Worm (Caenorhabditis elegans): Measurements from ENCODE around the gene F37C4.4.

F37C4.4 gene

DNA sequence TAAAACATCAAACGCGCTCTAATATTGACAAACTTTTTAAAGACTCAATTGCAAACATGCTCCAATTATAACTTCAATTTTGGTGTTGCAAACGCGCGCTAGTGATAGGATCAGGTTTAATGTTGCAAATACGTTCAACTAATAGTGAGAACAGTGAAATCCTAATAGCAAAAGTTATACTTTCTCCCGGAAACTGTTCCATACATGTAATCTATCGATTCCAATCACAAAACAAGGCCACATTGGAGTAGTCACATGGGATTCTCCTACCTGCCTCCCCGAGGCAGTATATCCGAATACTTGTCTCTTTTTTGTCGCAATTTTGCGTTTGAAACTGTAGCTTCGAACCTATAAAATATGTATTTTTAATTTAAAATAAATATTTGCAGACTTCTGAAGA, 2.8 kb downstream of the F37C4.4 start:
- TF ChIP-seq nhr-20 (tag; optimal IDR thresholded peaks at IDR 0.05): no peak
- TF ChIP-seq nhr-85 (tag): peak; percentile 46
- no peak for TF ChIP-seq hpl-2 (GFP tag; optimal IDR thresholded peaks at IDR 0.05)
- TF ChIP-seq nhr-28 (tag; optimal IDR thresholded peaks at IDR 0.05): no peak
- peak; percentile 93 for TF ChIP-seq blmp-1 (tag; optimal IDR thresholded peaks at IDR 0.05)
- no peak for TF ChIP-seq nhr-11 (tag; optimal IDR thresholded peaks at IDR 0.05)

DNA sequence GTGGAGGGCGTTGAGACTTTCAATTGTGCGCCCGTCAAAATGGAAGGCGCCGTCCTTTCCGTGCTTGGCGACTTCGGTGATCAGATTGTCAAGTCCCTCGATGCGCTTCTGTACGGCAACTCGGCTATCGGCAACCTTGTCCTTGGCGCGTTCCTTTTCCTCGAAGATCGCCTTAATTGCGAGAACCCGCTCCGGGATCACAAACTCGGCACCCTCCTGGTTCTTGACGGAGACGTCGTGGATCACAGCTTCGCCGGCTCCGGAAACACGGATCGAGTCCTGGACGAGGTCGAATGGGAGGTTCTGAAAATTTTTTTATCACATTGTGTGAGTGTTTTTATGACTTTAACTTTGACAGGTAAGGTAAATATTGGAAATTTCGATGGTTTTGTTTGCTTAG, 6.1 kb downstream of the F37C4.4 start:
- TF ChIP-seq ama-1 (optimal IDR thresholded peaks at IDR 0.05) (no peak), mab-9 (GFP tag; IDR thresholded peaks at IDR 0.05) (no peak), lir-3 (tag; optimal IDR thresholded peaks at IDR 0.05; ENCODE audit: poor library complexity) (no peak), efl-1 (optimal IDR thresholded peaks at IDR 0.05) (no peak), efl-1 (GFP tag; optimal IDR thresholded peaks at IDR 0.05 in 1 of 2) (no peak), pax-3 (tag; optimal IDR thresholded peaks at IDR 0.05) (no peak), sox-4 (tag; optimal IDR thresholded peaks at IDR 0.05) (no peak), jun-1 (tag; optimal IDR thresholded peaks at IDR 0.05) (no peak), mef-2 (tag; optimal IDR thresholded peaks at IDR 0.05) (no peak), fkh-8 (tag; optimal IDR thresholded peaks at IDR 0.05) (no peak), unc-62 (GFP tag; optimal IDR thresholded peaks at IDR 0.05) (no peak), nhr-90 (tag; optimal IDR thresholded peaks at IDR 0.05; ENCODE audit: poor library complexity) (no peak), Y116A8C.19 (tag; optimal IDR thresholded peaks at IDR 0.05; ENCODE audit: borderline replicate concordance) (no peak), nhr-71 (tag; optimal IDR thresholded peaks at IDR 0.05) (no peak), sptf-1 (tag; optimal IDR thresholded peaks at IDR 0.05) (no peak), egl-13 (tag; optimal IDR thresholded peaks at IDR 0.05) (no peak), mep-1 (tag; optimal IDR thresholded peaks at IDR 0.05) (no peak)

DNA sequence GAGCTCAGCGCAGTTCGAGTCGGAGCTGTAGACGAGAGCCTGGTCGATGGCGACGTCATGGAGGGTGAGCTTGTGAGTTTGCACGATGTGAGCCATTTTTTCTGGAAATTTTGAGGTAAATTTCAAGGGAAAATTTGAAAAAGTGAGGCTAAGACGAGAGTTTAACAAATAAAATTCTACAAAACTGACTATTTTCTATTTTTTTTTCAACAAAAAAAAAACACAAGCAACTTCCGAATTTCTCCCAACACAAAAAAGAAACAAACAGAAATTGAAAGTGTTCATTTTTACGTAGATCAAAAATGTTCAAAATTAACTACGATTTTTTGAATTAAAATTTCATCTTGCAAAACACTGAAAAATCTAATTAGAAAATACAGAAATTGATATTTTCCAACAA, 6.6 kb downstream of the F37C4.4 start, which contains the start of gene F37C4.5:
F37C4.5 (minus strand) TSS at position 101 of the 400 bp plus-strand sequence.
- TF ChIP-seq C34B4.2 (tag; optimal IDR thresholded peaks at IDR 0.05) (no peak), hpl-2 (GFP tag; optimal IDR thresholded peaks at IDR 0.05) (no peak), unc-130 (tag; optimal IDR thresholded peaks at IDR 0.05) (no peak), nhr-77 (tag; optimal IDR thresholded peaks at IDR 0.05) (no peak), mep-1 (tag; optimal IDR thresholded peaks at IDR 0.05) (no peak), xbp-1 (tag; optimal IDR thresholded peaks at IDR 0.05) (no peak), nhr-76 (tag; optimal IDR thresholded peaks at IDR 0.05) (no peak), mef-2 (tag; optimal IDR thresholded peaks at IDR 0.05) (no peak), unc-86 (tag; optimal IDR thresholded peaks at IDR 0.05) (no peak), nhr-12 (tag; optimal IDR thresholded peaks at IDR 0.05) (no peak)

DNA sequence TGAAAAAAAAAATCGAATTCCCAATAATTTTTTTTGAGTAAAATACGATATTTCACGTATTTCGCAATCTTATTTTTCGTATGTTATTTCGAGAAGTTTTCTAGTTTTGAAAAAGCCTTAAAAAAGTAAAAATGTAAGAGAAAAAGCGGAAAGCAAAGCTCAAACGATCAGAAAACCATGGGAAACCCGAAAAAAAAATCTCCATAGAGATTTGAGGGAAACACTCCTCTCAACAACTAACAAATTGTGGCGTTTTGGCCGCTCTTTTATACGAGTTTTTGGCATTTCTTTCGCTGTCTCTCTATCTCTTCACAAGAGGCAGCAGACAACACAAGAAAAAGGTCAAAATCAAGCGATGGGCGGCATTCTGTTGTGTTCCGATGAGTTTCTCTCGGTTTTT, 7.3 kb downstream of the F37C4.4 start:
- TF ChIP-seq rnt-1 (tag; optimal IDR thresholded peaks at IDR 0.05): peak; percentile 14
- peak; percentile 8 for TF ChIP-seq nhr-90 (tag; optimal IDR thresholded peaks at IDR 0.05; ENCODE audit: poor library complexity)
- TF ChIP-seq nhr-71 (tag; optimal IDR thresholded peaks at IDR 0.05): peak; percentile 50
- peak; percentile 31 for TF ChIP-seq blmp-1 (tag; optimal IDR thresholded peaks at IDR 0.05)
- TF ChIP-seq nhr-85 (tag): peak; percentile 56
- peak; percentile 8 for TF ChIP-seq zip-4 (GFP tag; optimal IDR thresholded peaks at IDR 0.05)
- TF ChIP-seq nhr-12 (tag; optimal IDR thresholded peaks at IDR 0.05): no peak
- TF ChIP-seq ama-1 (optimal IDR thresholded peaks at IDR 0.05): peak; percentile 68
- peak; percentile 17 to 41 for TF ChIP-seq lin-35 (GFP tag; optimal IDR thresholded peaks at IDR 0.05)
- TF ChIP-seq elt-3 (tag; optimal IDR thresholded peaks at IDR 0.05): peak in 2 of 6 experiments; percentile 0 to 10
- TF ChIP-seq unc-62 (GFP tag; optimal IDR thresholded peaks at IDR 0.05): no peak
- TF ChIP-seq mef-2 (tag; optimal IDR thresholded peaks at IDR 0.05): no peak
- TF ChIP-seq lir-3 (tag; optimal IDR thresholded peaks at IDR 0.05; ENCODE audit: poor library complexity): no peak
- no peak for TF ChIP-seq alr-1 (tag; optimal IDR thresholded peaks at IDR 0.05; ENCODE audit: borderline replicate concordance)
- no peak for TF ChIP-seq pag-3 (tag; optimal IDR thresholded peaks at IDR 0.05; ENCODE audit: borderline replicate concordance, insufficient read depth)
- TF ChIP-seq unc-30 (tag; optimal IDR thresholded peaks at IDR 0.05): no peak
- TF ChIP-seq unc-86 (tag; optimal IDR thresholded peaks at IDR 0.05): no peak
- TF ChIP-seq fkh-10 (GFP tag; optimal IDR thresholded peaks at IDR 0.05): no peak
- peak; percentile 2 to 17 (median 15) for TF ChIP-seq dpl-1 (GFP tag; optimal IDR thresholded peaks at IDR 0.05)
- peak; percentile 38 for TF ChIP-seq mep-1 (tag; optimal IDR thresholded peaks at IDR 0.05)
- TF ChIP-seq nhr-20 (tag; optimal IDR thresholded peaks at IDR 0.05): peak; percentile 41
- no peak for TF ChIP-seq egl-13 (tag; optimal IDR thresholded peaks at IDR 0.05)
- no peak for TF ChIP-seq nhr-11 (tag; optimal IDR thresholded peaks at IDR 0.05)
- TF ChIP-seq hlh-4 (tag; optimal IDR thresholded peaks at IDR 0.05): no peak
- no peak for TF ChIP-seq jun-1 (tag; optimal IDR thresholded peaks at IDR 0.05)
- TF ChIP-seq aly-2 (tag; optimal IDR thresholded peaks at IDR 0.05): peak; percentile 49
- no peak for TF ChIP-seq nhr-76 (tag; optimal IDR thresholded peaks at IDR 0.05)
- TF ChIP-seq lsy-2 (tag; optimal IDR thresholded peaks at IDR 0.05): peak in 1 of 2 experiments; percentile 39
- no peak for TF ChIP-seq elt-2 (tag; optimal IDR thresholded peaks at IDR 0.05)
- peak; percentile 47 for TF ChIP-seq snu-23 (GFP tag; optimal IDR thresholded peaks at IDR 0.05)
- TF ChIP-seq nhr-47 (tag; optimal IDR thresholded peaks at IDR 0.05): peak; percentile 22

Measured in whole organism, L1 larva.